Fruit fly (Drosophila melanogaster) Kc167 (cell line): Measurements from ENCODE around the gene Nprl3.

Experiments
- Myc ChIP-seq: fragments of >200 bp; optimal IDR thresholded peaks from 2 replicates; lab custom pipeline; 2017; ENCODE audit warnings: missing external identifiers
- Sin3A ChIP-seq: fragments of >200 bp; optimal IDR thresholded peaks from 2 replicates; lab custom pipeline; 2018; ENCODE audit warnings: missing external identifiers
- h ChIP-seq: fragments of >200 bp; optimal IDR thresholded peaks from 3 replicates; lab custom pipeline; 2018; ENCODE audit warnings: missing external identifiers
- insv ChIP-seq: fragments of >200 bp; optimal IDR thresholded peaks from 3 replicates; lab custom pipeline; 2018; ENCODE audit warnings: missing external identifiers
- psq ChIP-seq: fragments of >200 bp; optimal IDR thresholded peaks from 2 replicates; lab custom pipeline; 2017; ENCODE audit warnings: missing external identifiers
- ttk ChIP-seq: sonication (Bioruptor generic); optimal IDR thresholded peaks from 2 replicates; lab custom pipeline; 2017; ENCODE audit warnings: missing external identifiers

Gene Nprl3

DNA sequence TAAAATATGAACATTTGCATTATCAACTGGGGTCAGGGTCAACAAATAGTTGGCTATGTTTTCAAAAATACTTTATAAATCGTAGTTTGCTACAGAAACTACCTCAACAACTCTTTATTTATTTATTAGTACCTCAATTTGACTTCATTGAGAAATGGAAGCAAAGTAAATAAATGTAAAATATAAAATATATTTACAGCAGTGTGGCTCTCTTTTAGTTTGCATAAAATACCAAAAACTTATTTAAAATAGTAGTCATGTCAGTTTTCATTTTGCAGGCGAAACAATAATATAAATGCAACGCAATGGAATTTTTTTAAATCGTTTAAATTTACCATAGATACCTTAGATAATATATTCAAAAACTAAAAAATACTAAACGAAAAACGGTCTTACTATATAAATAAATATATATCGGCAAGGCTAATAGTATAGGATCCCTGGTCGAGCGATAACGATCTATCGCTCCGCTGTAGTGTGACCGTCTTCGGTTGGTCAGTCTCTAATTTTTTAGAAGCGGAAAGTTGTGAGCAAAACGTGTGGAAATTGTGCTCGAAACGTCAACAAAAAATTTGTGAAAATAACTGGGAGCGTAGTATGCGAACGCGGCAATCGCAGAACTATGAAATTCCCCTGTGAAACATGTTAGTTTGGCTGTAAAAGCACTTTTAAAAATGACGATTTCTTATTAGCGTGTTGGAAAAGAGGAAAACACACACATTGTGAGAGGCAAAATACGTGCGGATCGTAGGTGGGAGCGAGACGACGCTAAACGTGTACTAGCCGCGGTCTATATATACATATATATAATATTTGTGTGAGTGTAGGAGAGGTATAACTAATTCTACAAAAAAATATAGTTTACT lies at the start of gene Nprl3, which contains the start of gene upSET:
Nprl3 (minus strand) TSS at position 223 of the 866 bp plus-strand sequence.
upSET (plus strand) TSS at position 470 of the 866 bp plus-strand sequence.
- TF ChIP-seq Sin3A (lab: Kevin White, UChicago) (no peak), ttk (lab: Kevin White, UChicago) (no peak), psq (lab: Kevin White, UChicago) (peak; percentile 48), insv (lab: Kevin White, UChicago) (no peak), Myc (lab: Kevin White, UChicago) (no peak)

DNA sequence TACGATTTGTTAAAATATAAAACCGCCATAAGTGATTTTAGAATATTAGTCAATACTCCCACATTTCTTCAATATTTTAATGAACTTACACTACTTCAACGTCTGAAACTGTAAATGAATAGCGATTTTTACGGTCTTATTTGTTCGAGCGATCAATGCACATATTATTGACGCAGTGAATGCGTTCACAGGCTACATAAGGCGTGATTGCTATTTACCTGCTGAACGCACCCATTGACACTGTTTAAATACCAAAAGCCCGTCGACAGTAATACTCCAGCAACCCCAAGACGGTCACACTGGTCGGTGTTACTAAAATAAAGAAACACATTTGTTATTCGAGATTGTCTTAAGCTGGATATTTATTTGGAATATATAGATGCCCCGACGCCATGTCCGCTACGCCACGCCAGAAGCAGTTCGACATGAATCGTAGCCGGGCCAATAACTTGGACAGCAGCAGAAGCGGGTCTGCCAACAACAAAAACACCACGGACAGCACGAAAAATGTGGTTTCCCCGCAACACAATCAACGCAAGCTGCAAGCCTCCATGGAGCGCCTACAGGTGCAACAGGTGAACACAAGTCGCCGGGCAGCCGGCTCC lies 49.4 kb upstream of the Nprl3 start, which contains the start of gene CG6833:
CG6833 (plus strand) TSS at position 263 of the 605 bp plus-strand sequence.
- TF ChIP-seq h (lab: Kevin White, UChicago) = no peak
- TF ChIP-seq insv (lab: Kevin White, UChicago) = no peak
- no peak for TF ChIP-seq ttk (lab: Kevin White, UChicago)
- no peak for TF ChIP-seq Myc (lab: Kevin White, UChicago)
- no peak for TF ChIP-seq Sin3A (lab: Kevin White, UChicago)
- TF ChIP-seq psq (lab: Kevin White, UChicago) = no peak

DNA sequence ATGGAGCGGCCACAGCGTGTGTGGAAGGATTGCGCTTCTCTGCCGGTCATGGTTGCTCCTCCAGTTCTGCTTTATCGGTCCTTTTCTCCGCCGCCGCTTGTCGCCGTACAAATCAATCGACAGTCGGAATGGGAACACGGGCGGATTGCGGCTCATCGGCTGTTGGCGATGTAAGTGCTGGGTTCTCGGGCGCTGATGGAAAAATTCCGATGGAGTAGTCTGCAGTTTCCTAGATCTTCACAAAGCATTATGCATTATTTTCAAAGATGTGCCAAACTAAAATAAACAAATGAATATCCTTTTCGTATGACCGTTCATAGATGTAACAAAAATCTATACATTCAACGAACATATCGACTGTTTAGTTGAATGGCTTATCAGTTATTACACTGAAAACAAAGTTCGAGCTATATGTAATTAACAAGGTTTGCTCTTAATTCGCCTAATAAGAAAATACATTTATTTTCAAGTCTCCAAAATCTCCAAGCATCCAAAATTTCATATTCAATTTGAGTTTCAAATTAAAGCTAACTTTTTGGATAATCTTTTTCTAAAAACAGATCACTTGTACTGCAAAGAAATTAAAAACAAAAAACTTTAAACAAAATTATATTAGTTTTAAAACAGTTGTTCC lies 48.1 kb upstream of the Nprl3 start, which contains the start of gene Neurl4:
Neurl4 (minus strand) TSS at position 273 of the 634 bp plus-strand sequence.
- TF ChIP-seq h (lab: Kevin White, UChicago) = no peak
- no peak for TF ChIP-seq psq (lab: Kevin White, UChicago)
- TF ChIP-seq ttk (lab: Kevin White, UChicago) = no peak
- no peak for TF ChIP-seq Myc (lab: Kevin White, UChicago)
- TF ChIP-seq Sin3A (lab: Kevin White, UChicago) = no peak
- no peak for TF ChIP-seq insv (lab: Kevin White, UChicago)

DNA sequence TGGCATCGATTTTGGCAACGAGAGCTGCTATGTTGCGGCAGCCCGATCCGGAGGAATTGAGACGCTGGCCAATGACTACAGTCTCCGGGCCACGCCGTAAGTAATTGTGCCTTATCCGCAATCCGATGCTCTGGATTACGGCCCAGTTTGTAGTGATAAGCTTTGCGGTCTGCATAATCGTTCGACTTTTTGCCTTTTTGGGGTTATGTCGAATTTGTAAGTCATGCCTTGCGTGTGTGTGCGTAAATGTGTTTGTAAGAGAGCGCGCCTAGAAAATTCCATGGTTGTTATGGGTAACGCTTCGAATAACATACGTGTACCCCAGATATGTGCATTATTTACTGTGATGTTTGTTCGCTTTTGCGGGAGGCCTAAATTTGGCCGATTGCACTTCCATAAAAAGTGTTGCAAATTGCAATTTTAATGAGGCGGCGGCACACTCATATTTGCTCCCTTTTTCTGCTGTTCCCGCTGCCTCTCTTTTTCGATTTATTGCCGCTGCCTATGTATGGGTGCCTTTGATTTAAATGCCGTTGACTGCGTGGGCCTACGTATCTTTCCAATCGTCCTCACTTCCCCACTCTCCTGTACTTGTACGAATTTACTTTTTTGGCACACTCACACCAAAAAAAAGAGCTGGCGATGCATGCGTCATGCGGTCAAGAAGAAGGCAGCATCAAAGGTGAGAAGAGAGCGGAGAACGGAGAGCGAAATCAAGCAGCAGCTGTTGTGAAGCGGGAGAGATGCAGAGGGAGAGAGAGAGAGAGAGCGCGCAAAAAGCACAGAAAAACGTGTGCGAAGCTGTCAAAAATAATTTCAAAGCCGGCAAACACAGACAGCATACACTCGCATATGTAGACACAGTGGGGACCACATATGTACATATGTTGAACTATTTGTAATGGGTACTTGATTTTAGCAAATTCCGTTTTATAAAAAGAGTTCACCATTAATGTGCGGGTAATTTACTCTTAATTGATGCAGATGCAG lies 36.3 kb upstream of the Nprl3 start:
- TF ChIP-seq insv (lab: Kevin White, UChicago) (no peak), Sin3A (lab: Kevin White, UChicago) (no peak), h (lab: Kevin White, UChicago) (no peak), psq (lab: Kevin White, UChicago) (no peak), ttk (lab: Kevin White, UChicago) (no peak), Myc (lab: Kevin White, UChicago) (no peak)

DNA sequence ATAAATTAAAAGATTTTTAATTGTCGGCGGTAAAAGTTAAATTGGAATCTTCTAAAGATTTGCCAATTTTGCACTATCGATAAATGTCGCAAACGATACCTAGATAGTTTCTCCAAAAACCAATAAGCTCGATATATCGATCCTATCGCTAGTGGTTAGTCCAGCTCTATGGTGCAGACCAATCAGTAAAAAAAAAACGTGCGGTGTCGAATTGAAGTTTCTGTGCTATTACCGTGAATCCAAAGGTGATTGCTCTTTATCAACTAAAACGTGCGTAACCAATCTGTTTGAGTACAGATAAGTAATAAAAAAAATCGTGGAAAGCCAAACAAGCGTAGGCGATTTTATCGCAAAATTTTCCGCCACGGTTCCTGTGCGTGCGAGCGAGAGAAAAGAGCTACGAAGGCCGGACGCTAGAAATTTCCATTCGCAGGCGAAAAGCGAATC lies 35.2 kb upstream of the Nprl3 start, which contains the start of gene Hsp110:
Hsp110 (plus strand) TSS at position 153 of the 447 bp plus-strand sequence.
- TF ChIP-seq Myc (lab: Kevin White, UChicago) (no peak), psq (lab: Kevin White, UChicago) (no peak), Sin3A (lab: Kevin White, UChicago) (no peak), insv (lab: Kevin White, UChicago) (no peak), h (lab: Kevin White, UChicago) (no peak)

DNA sequence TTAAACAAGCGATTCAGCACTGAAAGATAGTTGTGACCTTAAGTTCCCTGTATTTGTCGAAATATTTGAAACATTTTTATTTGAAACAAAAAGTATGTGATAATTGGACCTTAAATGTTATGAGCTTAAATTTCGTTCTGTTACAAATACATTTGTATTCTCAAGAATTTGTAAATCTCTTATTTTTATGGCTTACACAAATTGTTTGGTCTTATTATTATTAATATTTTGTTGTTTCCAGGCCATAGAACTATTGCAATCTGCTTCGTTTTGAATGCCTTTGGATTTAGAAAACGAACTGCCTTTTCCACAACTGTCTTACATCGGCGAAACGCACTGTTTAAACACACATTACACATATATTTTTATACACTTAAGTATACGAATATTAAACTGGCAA lies 32.8 kb upstream of the Nprl3 start, which contains the start of gene CG6661:
CG6661 (plus strand) TSS at position 301 of the 400 bp plus-strand sequence.
- TF ChIP-seq insv (lab: Kevin White, UChicago) (no peak), Sin3A (lab: Kevin White, UChicago) (no peak)

DNA sequence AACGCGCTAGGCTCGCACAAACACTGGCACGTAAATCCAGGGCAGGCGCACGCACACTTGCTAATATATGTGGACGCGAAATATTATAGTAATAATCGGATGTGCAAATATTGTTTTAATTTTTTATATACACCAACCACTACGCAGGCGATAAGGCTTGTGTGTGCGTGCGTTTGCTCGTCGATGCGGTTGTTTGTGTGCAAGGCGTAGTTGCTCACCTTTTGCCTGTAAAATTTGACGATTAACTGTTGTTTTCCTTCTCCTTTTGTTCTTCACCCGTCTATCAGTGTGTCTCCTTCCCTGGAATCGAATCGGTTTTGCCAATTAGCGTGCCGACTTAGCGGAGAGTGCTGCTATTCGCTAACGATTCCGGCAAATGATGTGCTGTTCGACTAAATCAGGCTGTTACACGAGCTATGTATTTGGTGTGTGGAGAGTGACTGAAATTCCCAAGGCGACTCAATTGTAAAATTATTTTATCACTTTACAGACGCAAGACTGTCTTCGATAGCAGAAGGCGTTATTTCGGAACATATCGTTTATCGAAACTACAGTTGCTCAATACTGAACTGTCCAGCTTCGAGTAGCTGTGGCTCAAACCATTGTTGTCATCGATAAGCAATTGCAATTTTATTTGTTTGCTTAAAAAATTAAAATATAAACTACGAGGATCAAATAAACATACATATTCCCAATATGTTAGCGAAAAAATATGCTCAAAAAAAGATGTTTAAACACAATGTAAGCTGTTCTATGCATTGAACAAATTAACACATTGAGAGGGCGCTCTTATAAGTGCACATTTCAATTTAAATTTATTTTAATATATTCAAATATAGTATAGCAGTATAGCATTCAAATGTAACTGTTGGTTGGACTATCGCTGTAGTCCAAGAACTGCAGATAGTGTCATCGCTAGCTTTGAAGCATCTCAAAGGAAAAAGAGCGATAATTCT lies 29.8 kb upstream of the Nprl3 start, which contains the start of the genes CG6650 and endos:
CG6650 (plus strand) TSS at position 280 of the 956 bp plus-strand sequence.
endos (minus strand) TSS at position 536 of the 956 bp plus-strand sequence.
- TF ChIP-seq insv (lab: Kevin White, UChicago) = no peak
- TF ChIP-seq psq (lab: Kevin White, UChicago) = no peak
- no peak for TF ChIP-seq Sin3A (lab: Kevin White, UChicago)
- TF ChIP-seq ttk (lab: Kevin White, UChicago) = no peak

DNA sequence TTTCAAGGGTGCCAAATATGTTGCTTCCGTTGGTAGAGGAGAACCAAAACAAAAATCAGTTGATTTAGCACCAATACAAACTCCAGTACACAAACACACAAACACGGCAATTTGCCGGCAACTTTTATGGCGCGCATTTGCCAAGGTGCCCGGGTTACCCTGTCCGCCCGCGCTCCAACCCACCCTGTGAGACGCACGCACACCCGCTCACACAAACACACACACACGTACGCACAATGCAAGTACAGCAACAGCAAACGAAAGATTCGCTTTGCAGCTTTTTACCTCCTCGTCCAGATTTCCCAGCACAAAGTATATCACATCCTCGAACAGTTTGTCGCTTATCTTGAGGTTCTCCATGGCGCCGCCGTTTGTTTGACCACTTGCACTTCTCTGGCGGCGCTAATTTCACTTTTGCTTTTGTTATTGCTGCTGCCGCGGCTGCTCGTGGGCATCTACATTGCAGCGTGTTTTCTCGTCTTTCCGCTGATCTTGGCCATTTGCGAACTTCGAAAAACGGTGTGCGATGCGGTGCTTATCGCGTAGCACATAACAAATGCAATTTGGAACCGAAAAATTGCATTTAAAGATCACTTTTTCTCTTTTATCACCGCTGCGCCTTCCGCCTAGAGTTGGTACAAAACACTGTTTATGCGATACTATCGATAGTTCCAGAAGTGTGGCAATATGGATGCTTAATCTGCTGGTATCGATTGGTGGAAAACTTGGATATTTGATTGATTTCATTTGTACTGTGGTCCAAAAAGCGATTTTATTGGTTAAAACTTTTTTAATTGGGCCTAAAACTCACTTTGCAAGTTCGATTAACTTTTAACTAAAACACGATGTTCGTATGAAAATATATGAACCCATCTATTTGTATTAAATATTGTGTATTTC lies 27.1 kb upstream of the Nprl3 start, which contains the start of gene Ptip:
Ptip (minus strand) TSS at position 637 of the 900 bp plus-strand sequence.
- TF ChIP-seq Sin3A (lab: Kevin White, UChicago) (no peak), insv (lab: Kevin White, UChicago) (no peak), Myc (lab: Kevin White, UChicago) (no peak), h (lab: Kevin White, UChicago) (no peak), ttk (lab: Kevin White, UChicago) (no peak), psq (lab: Kevin White, UChicago) (no peak)
